Worm (Caenorhabditis elegans) whole organism, L4 larva: ENCODE results near the gene sre-53.

Experiments used
- ama-1 ChIP-seq: fragments of 150-350 bp; optimal IDR thresholded peaks from 2 replicates; lab custom pipeline; 2014; ENCODE audit warnings: inconsistent platforms, mixed read lengths
- dmd-9 ChIP-seq: fragments of 200-800 bp; sonication (Bioruptor generic); IDR thresholded peaks from 2 replicates; pipeline ENCODE4 v1.3.6; 2022; ENCODE audit warnings: missing genetic modification reagents, missing genetic modification characterization, missing compliant biosample characterization
- fos-1 ChIP-seq: fragments of 150-350 bp; optimal IDR thresholded peaks from 2 replicates; lab custom pipeline; 2014; ENCODE audit warnings: missing biosample characterization, missing genetic modification characterization
- lir-3 ChIP-seq: sonication (generic microtip); optimal IDR thresholded peaks from 2 replicates; lab custom pipeline; 2016; ENCODE audit warnings: mild to moderate bottlenecking, missing genetic modification characterization, missing compliant biosample characterization
- mdt-29 ChIP-seq: fragments of 200-800 bp; sonication (Bioruptor generic); IDR thresholded peaks from 2 replicates; pipeline ENCODE4 v1.3.6; 2022; ENCODE audit warnings: missing genetic modification reagents, missing genetic modification characterization, missing compliant biosample characterization
- mep-1 ChIP-seq: fragments of 150-350 bp; sonication (generic microtip); optimal IDR thresholded peaks from 3 replicates; lab custom pipeline; 2014; ENCODE audit warnings: missing biosample characterization, missing genetic modification characterization
- nhr-77 ChIP-seq: fragments of 150-350 bp; optimal IDR thresholded peaks from 2 replicates; lab custom pipeline; 2014; ENCODE audit warnings: missing biosample characterization, missing genetic modification characterization
- pha-4 ChIP-seq, 2 experiments: fragments of 150-350 bp in 1 of 2; fragments of 200-800 bp in 1 of 2; sonication (Bioruptor generic) in 1 of 2; IDR thresholded peaks in 1 of 2; optimal IDR thresholded peaks in 1 of 2; 2 replicates each; pipeline versions ENCODE4 v1.3.6 to Lab custom; 2014 to 2022; ENCODE audit warnings: missing genetic modification characterization in 2 of 2, missing genetic modification reagents in 2 of 2, missing biosample characterization in 1 of 2, missing compliant biosample characterization in 1 of 2
- snpc-1.2 ChIP-seq: fragments of 200-800 bp; sonication (Bioruptor generic); IDR thresholded peaks from 2 replicates; pipeline ENCODE4 v1.3.6; 2022; ENCODE audit warnings: missing genetic modification reagents, missing genetic modification characterization, missing compliant biosample characterization
- snpc-4 ChIP-seq: fragments of 150-350 bp; optimal IDR thresholded peaks from 2 replicates; lab custom pipeline; 2014; ENCODE audit warnings: missing biosample characterization, missing genetic modification characterization

- TF ChIP-seq fos-1 (tag; lab: Kevin White, UChicago): no peak
- no peak for TF ChIP-seq dmd-9
- no peak for TF ChIP-seq lir-3 (tag; lab: Kevin White, UChicago)
- no peak for TF ChIP-seq snpc-1.2
- TF ChIP-seq mep-1 (tag; lab: Kevin White, UChicago): peak; percentile 78
- TF ChIP-seq mdt-29: no peak
- no peak for TF ChIP-seq snpc-4
- TF ChIP-seq nhr-77 (tag; lab: Kevin White, UChicago): peak; percentile 30
- TF ChIP-seq ama-1 (lab: Kevin White, UChicago): no peak
- no peak for TF ChIP-seq pha-4 (GFP tag; IDR thresholded peaks at IDR 0.05; lab: Robert Waterston, UW)
- no peak for TF ChIP-seq pha-4 (tag; optimal IDR thresholded peaks at IDR 0.05; lab: Kevin White, UChicago)
Measured at ce11 chrII:12339152-12339551, 15.9 kb upstream of the sre-53 start.
